Fruit fly (Drosophila melanogaster) whole organism, embryonic: ENCODE results near the gene Nse4.

ENCODE experiments used
- ATbp ChIP-seq: fragments of 200-800 bp; sonication (Bioruptor generic); optimal IDR thresholded peaks from 2 replicates; lab custom pipeline; 2017; ENCODE audit warnings: missing biosample characterization, mild to moderate bottlenecking, missing genetic modification characterization, missing genetic modification reagents
- Ada2b ChIP-seq: fragments of 200-800 bp; sonication (Bioruptor generic); IDR thresholded peaks from 2 replicates; pipeline ENCODE4 v1.3.6; 2022; ENCODE audit warnings: missing biosample characterization, missing genetic modification characterization
- Antp ChIP-seq: fragments of 200-800 bp; sonication (Bioruptor generic); optimal IDR thresholded peaks from 3 replicates; lab custom pipeline; 2016; ENCODE audit warnings: missing biosample characterization, missing genetic modification characterization
- Asciz ChIP-seq: fragments of 200-800 bp; sonication (Bioruptor generic); optimal IDR thresholded peaks from 2 replicates; lab custom pipeline; 2017; ENCODE audit warnings: missing biosample characterization, mild to moderate bottlenecking, missing genetic modification characterization, missing genetic modification reagents
- Atf6 ChIP-seq: fragments of 200-800 bp; sonication (Bioruptor generic); IDR thresholded peaks from 2 replicates; pipeline ENCODE4 v1.3.6; 2022; ENCODE audit warnings: missing biosample characterization, missing genetic modification characterization
- CG10147 ChIP-seq: fragments of 200-800 bp; sonication (Bioruptor generic); optimal IDR thresholded peaks from 2 replicates; lab custom pipeline; 2019; ENCODE audit warnings: missing biosample characterization, mild to moderate bottlenecking, missing genetic modification characterization, moderate library complexity
- CG10267 ChIP-seq: fragments of 200-800 bp; sonication (Bioruptor generic); optimal IDR thresholded peaks from 2 replicates; lab custom pipeline; 2018; ENCODE audit warnings: missing biosample characterization, mild to moderate bottlenecking, missing genetic modification characterization, moderate library complexity
- CG10979 ChIP-seq: fragments of 200-800 bp; sonication (Bioruptor generic); optimal IDR thresholded peaks from 2 replicates; lab custom pipeline; 2018; ENCODE audit warnings: missing biosample characterization, mild to moderate bottlenecking, missing genetic modification characterization, moderate library complexity
- CG11504 ChIP-seq: fragments of 200-800 bp; sonication (Bioruptor generic); optimal IDR thresholded peaks from 3 replicates; lab custom pipeline; 2019; ENCODE audit warnings: missing biosample characterization, mild to moderate bottlenecking, missing genetic modification characterization, moderate library complexity
- CG11723 ChIP-seq: fragments of 200-800 bp; sonication (Bioruptor generic); optimal IDR thresholded peaks from 2 replicates; lab custom pipeline; 2017; ENCODE audit warnings: missing biosample characterization, mild to moderate bottlenecking, missing genetic modification characterization
- CG14050 ChIP-seq: fragments of 200-800 bp; sonication (Bioruptor generic); IDR thresholded peaks from 3 replicates; pipeline ENCODE4 v1.3.6; 2022; ENCODE audit warnings: missing biosample characterization, missing genetic modification characterization
- CG14860 ChIP-seq: fragments of 200-800 bp; sonication (Bioruptor generic); IDR thresholded peaks from 3 replicates; pipeline ENCODE4 v1.3.6; 2022; ENCODE audit warnings: missing biosample characterization, missing genetic modification characterization; ENCODE audit not compliant: partially characterized antibody
- CG14965 ChIP-seq: fragments of 200-800 bp; sonication (Bioruptor generic); optimal IDR thresholded peaks from 2 replicates; lab custom pipeline; 2016; ENCODE audit warnings: missing biosample characterization, missing genetic modification characterization, borderline replicate concordance
- CG16813 ChIP-seq: fragments of 200-800 bp; sonication (Bioruptor generic); IDR thresholded peaks from 3 replicates; pipeline ENCODE4 v1.3.6; 2022; ENCODE audit warnings: missing biosample characterization, missing genetic modification characterization; ENCODE audit not compliant: partially characterized antibody
- CG17186 ChIP-seq: fragments of 200-800 bp; sonication (Bioruptor generic); optimal IDR thresholded peaks from 3 replicates; lab custom pipeline; 2017; ENCODE audit warnings: missing biosample characterization, missing genetic modification reagents, missing genetic modification characterization
- CG17359 ChIP-seq: fragments of 200-800 bp; sonication (Bioruptor generic); optimal IDR thresholded peaks from 3 replicates; lab custom pipeline; 2018; ENCODE audit warnings: missing biosample characterization, mild to moderate bottlenecking, missing genetic modification characterization, moderate library complexity
- CG2678 ChIP-seq: fragments of 200-800 bp; sonication (Bioruptor generic); optimal IDR thresholded peaks from 3 replicates; lab custom pipeline; 2019; ENCODE audit warnings: missing biosample characterization, mild to moderate bottlenecking, missing genetic modification characterization, moderate library complexity
- CG2889 ChIP-seq: fragments of 200-800 bp; sonication (Bioruptor generic); IDR thresholded peaks from 3 replicates; pipeline ENCODE4 v1.3.6; 2022; ENCODE audit warnings: missing biosample characterization, missing genetic modification characterization
- CG3065 ChIP-seq: fragments of 200-800 bp; sonication (Bioruptor generic); optimal IDR thresholded peaks from 2 replicates; lab custom pipeline; 2016; ENCODE audit warnings: missing biosample characterization, missing genetic modification characterization
- CG34422 ChIP-seq: fragments of 200-800 bp; sonication (Bioruptor generic); IDR thresholded peaks from 3 replicates; pipeline ENCODE4 v1.3.6; 2022; ENCODE audit warnings: missing biosample characterization, missing genetic modification characterization
- CG6254 ChIP-seq: fragments of 200-800 bp; sonication (Bioruptor generic); optimal IDR thresholded peaks from 3 replicates; lab custom pipeline; 2017; ENCODE audit warnings: mild to moderate bottlenecking, missing biosample characterization, missing genetic modification reagents, missing genetic modification characterization
- CG6683 ChIP-seq: fragments of 200-800 bp; sonication (Bioruptor generic); optimal IDR thresholded peaks from 2 replicates; lab custom pipeline; 2017; ENCODE audit warnings: missing biosample characterization, mild to moderate bottlenecking, missing genetic modification characterization, missing genetic modification reagents
- CG8089 ChIP-seq: fragments of 200-800 bp; sonication (Bioruptor generic); optimal IDR thresholded peaks from 3 replicates; lab custom pipeline; 2016; ENCODE audit warnings: missing biosample characterization, missing genetic modification characterization
- CrebB ChIP-seq: fragments of 200-800 bp; sonication (Bioruptor generic); optimal IDR thresholded peaks from 3 replicates; lab custom pipeline; 2018; ENCODE audit warnings: missing biosample characterization, mild to moderate bottlenecking, missing genetic modification characterization
- Gsc ChIP-seq: fragments of 200-800 bp; sonication (Bioruptor generic); IDR thresholded peaks from 2 replicates; pipeline ENCODE4 v1.3.6; 2022; ENCODE audit warnings: missing biosample characterization, missing genetic modification characterization
- H2.0 ChIP-seq: fragments of 200-800 bp; sonication (Bioruptor generic); IDR thresholded peaks from 2 replicates; pipeline ENCODE4 v1.3.6; 2022; ENCODE audit warnings: missing biosample characterization, missing genetic modification characterization
- HLH3B ChIP-seq: fragments of 200-800 bp; sonication (Bioruptor generic); IDR thresholded peaks from 2 replicates; pipeline ENCODE4 v1.3.6; 2022; ENCODE audit warnings: missing biosample characterization, missing genetic modification characterization
- HmgZ ChIP-seq: fragments of 200-800 bp; sonication (Bioruptor generic); optimal IDR thresholded peaks from 2 replicates; lab custom pipeline; 2018; ENCODE audit warnings: missing biosample characterization, mild to moderate bottlenecking, missing genetic modification characterization
- Mes4 ChIP-seq: fragments of 200-800 bp; sonication (Bioruptor generic); optimal IDR thresholded peaks from 2 replicates; lab custom pipeline; 2016; ENCODE audit warnings: missing biosample characterization, missing genetic modification characterization
- Ravus ChIP-seq: fragments of 200-800 bp; sonication (Bioruptor generic); IDR thresholded peaks from 2 replicates; pipeline ENCODE4 v1.3.6; 2022; ENCODE audit warnings: missing biosample characterization, missing genetic modification characterization
- Ssrp ChIP-seq: fragments of 200-800 bp; sonication (Bioruptor generic); optimal IDR thresholded peaks from 2 replicates; lab custom pipeline; 2018; ENCODE audit warnings: missing biosample characterization, mild to moderate bottlenecking, missing genetic modification characterization, moderate library complexity
- Taf1 ChIP-seq: fragments of 200-800 bp; sonication (Bioruptor generic); IDR thresholded peaks from 2 replicates; pipeline ENCODE4 v1.3.6; 2022; ENCODE audit warnings: missing biosample characterization, missing genetic modification characterization
- Usf ChIP-seq: fragments of 200-800 bp; sonication (Bioruptor generic); optimal IDR thresholded peaks from 2 replicates; lab custom pipeline; 2017; ENCODE audit warnings: missing genotype, missing biosample characterization, missing genetic modification characterization
- amos ChIP-seq: fragments of 200-800 bp; sonication (Bioruptor generic); IDR thresholded peaks from 2 replicates; pipeline ENCODE4 v1.3.6; 2022; ENCODE audit warnings: missing biosample characterization, missing genetic modification characterization; ENCODE audit not compliant: partially characterized antibody
- cg ChIP-seq: fragments of 200-800 bp; sonication (Bioruptor generic); optimal IDR thresholded peaks from 3 replicates; lab custom pipeline; 2019; ENCODE audit warnings: missing biosample characterization, mild to moderate bottlenecking, missing genetic modification characterization, moderate library complexity
- crc ChIP-seq: fragments of 200-800 bp; sonication (Bioruptor generic); optimal IDR thresholded peaks from 2 replicates; lab custom pipeline; 2016; ENCODE audit warnings: missing biosample characterization, missing genetic modification characterization
- ems ChIP-seq: fragments of 200-800 bp; sonication (Bioruptor generic); optimal IDR thresholded peaks from 3 replicates; lab custom pipeline; 2016; ENCODE audit warnings: missing biosample characterization, missing genetic modification characterization
- esg ChIP-seq: fragments of 200-800 bp; sonication (Bioruptor generic); conservative IDR thresholded peaks from 2 replicates; pipeline ENCODE4 v1.3.6; 2022; ENCODE audit warnings: missing biosample characterization, missing genetic modification characterization
- ftz-f1 ChIP-seq: fragments of 200-800 bp; sonication (Bioruptor generic); optimal IDR thresholded peaks from 2 replicates; lab custom pipeline; 2016; ENCODE audit warnings: missing biosample characterization, missing genetic modification characterization
- inv ChIP-seq: fragments of 200-800 bp; sonication (Bioruptor generic); IDR thresholded peaks from 2 replicates; pipeline ENCODE4 v1.3.6; 2022; ENCODE audit warnings: missing biosample characterization, missing genetic modification characterization; ENCODE audit not compliant: partially characterized antibody
- kah ChIP-seq: fragments of 200-800 bp; sonication (Bioruptor generic); optimal IDR thresholded peaks from 2 replicates; lab custom pipeline; 2018; ENCODE audit warnings: missing biosample characterization, mild to moderate bottlenecking, missing genetic modification characterization
- lola ChIP-seq, 3 experiments: fragments of >200 bp in 2 of 3; fragments of 200-800 bp in 1 of 3; sonication (Bioruptor generic) in 1 of 3; optimal IDR thresholded peaks; 2 replicates each; lab custom pipeline; 2017 to 2019; ENCODE audit warnings: missing biosample characterization in 3 of 3, missing genetic modification characterization in 3 of 3, mild to moderate bottlenecking in 1 of 3, moderate library complexity in 1 of 3
- mam ChIP-seq: fragments of 200-800 bp; sonication (Bioruptor generic); optimal IDR thresholded peaks from 3 replicates; lab custom pipeline; 2016; ENCODE audit warnings: missing biosample characterization, missing genetic modification characterization
- oc ChIP-seq: fragments of 200-800 bp; sonication (Bioruptor generic); optimal IDR thresholded peaks from 2 replicates; lab custom pipeline; 2018; ENCODE audit warnings: missing biosample characterization, mild to moderate bottlenecking, missing genetic modification characterization, moderate library complexity
- pb ChIP-seq: fragments of 200-800 bp; sonication (Bioruptor generic); optimal IDR thresholded peaks from 3 replicates; lab custom pipeline; 2016; ENCODE audit warnings: missing biosample characterization, missing genetic modification characterization
- pum ChIP-seq: fragments of 200-800 bp; sonication (Bioruptor generic); optimal IDR thresholded peaks from 2 replicates; lab custom pipeline; 2016; ENCODE audit warnings: missing biosample characterization, missing genetic modification characterization
- row ChIP-seq: fragments of 200-800 bp; sonication (Bioruptor generic); IDR thresholded peaks from 3 replicates; pipeline ENCODE4 v1.3.6; 2022; ENCODE audit warnings: missing biosample characterization, missing genetic modification characterization
- vfl ChIP-seq: fragments of 200-800 bp; sonication (Bioruptor generic); optimal IDR thresholded peaks from 2 replicates; lab custom pipeline; 2016; ENCODE audit warnings: missing biosample characterization, missing genetic modification characterization
- zen ChIP-seq: fragments of 200-800 bp; sonication (Bioruptor generic); optimal IDR thresholded peaks from 3 replicates; lab custom pipeline; 2018; ENCODE audit warnings: missing biosample characterization, mild to moderate bottlenecking, missing genetic modification characterization, moderate library complexity

Gene Nse4

DNA sequence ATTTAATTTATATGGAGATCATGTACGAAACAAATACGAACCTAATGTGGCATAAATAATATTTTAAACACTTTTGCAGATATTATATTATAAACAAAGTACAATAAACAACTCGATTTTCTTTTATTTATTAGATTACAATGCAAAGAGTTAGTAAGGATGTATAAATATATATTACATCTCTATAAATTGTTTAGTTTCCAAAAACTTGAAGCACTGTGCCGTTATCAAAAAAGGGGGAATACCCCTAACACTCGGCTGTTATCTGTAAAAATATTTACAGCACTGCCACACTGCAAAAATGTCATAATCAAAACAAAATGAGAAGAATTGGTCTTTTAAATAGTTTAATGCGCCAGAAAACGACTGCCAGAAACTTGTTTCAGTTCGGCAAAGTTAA lies 10.7 kb upstream of the Nse4 start, which contains the start of gene CG5188 (continued):
- no peak for TF ChIP-seq CG6254 (GFP tag; lab: Kevin White, UChicago)
- TF ChIP-seq Ada2b (GFP tag; lab: Robert Waterston, UW) = peak; percentile 62
- 0 out of 3 replicates have a peak, but pooled peaks have one; percentile 34 for TF ChIP-seq CG16813
- no peak for TF ChIP-seq CrebB (tag; lab: Kevin White, UChicago)
- TF ChIP-seq vfl (GFP tag; lab: Kevin White, UChicago) = peak; percentile 28
- peak; percentile 45 for TF ChIP-seq H2.0 (GFP tag; lab: Robert Waterston, UW)
- TF ChIP-seq CG2678 (tag; lab: Kevin White, UChicago) = peak; percentile 67
- TF ChIP-seq zen (tag; lab: Kevin White, UChicago) = peak; percentile 20
- peak; percentile 40 for TF ChIP-seq HmgZ
- no peak for TF ChIP-seq CG6683
- TF ChIP-seq HLH3B = no peak
- peak; percentile 42 for TF ChIP-seq Asciz
- TF ChIP-seq Mes4 (GFP tag; lab: Kevin White, UChicago) = no peak
- no peak for TF ChIP-seq CG2889
- peak; percentile 41; the same call in 1 of the 2 replicates for TF ChIP-seq Atf6 (GFP tag; lab: Robert Waterston, UW)
- TF ChIP-seq CG10267 (tag; lab: Kevin White, UChicago) = peak; percentile 64
- TF ChIP-seq lola (GFP tag; optimal IDR thresholded peaks at IDR 0.05; lab: Kevin White, UChicago) = peak in 1 of 3 experiments; percentile 37
- TF ChIP-seq pum (GFP tag; lab: Kevin White, UChicago) = no peak

DNA sequence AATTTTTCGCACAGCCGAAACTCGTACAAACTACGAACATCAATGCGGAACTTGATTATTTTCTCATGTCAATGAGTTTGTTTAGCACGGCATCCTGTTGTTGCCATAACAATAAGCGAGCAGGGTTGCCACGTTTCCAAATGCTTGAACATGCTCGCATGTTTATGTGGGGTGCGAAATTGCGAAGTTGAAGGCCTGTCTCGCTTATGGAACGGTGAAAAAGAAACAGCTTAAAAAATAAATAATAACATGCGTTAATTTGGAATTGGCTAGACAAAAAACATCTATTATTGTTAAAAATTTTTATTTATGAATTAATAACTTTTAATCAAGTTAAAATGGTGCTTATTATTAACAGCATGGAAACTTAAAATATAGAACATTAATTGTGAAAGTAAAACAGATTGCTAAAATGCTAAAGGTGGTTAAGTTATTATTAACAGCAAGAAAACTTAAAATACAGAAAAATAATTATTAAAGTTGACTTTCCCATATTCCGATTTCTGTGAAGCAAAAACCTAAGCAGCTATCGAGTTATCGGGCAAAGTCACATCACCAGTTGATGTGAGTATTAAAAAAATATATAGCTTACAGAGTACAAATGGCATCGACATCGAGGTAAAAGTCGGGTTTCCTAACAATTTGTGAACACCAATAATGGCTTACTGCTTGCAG lies 8.3 kb upstream of the Nse4 start, which contains the start of the genes Bug22 and TfIIB:
TSS of gene Bug22 (minus strand) at position 117 of the 675 bp plus-strand sequence.
TSS of gene TfIIB (plus strand) at position 537 of the 675 bp plus-strand sequence.
- TF ChIP-seq CG17186 (no peak), CG14860 (0 out of 3 replicates have a peak, but pooled peaks have one; percentile 49), esg (GFP tag; lab: Robert Waterston, UW) (peak; percentile 41; the same call in 1 of the 2 replicates), CG34422 (GFP tag; lab: Robert Waterston, UW) (peak; percentile 72), CG10979 (peak; percentile 42), row (peak; percentile 91), CG14050 (GFP tag; lab: Robert Waterston, UW) (no peak), Taf1 (GFP tag; lab: Robert Waterston, UW) (peak; percentile 50; the same call in 1 of the 2 replicates), Ravus (GFP tag; lab: Robert Waterston, UW) (peak; percentile 19; the same call in 1 of the 2 replicates), inv (GFP tag; lab: Robert Waterston, UW) (no peak), crc (GFP tag; lab: Kevin White, UChicago) (peak; percentile 37), oc (tag; lab: Kevin White, UChicago) (no peak), CG3065 (peak; percentile 12), Antp (GFP tag; lab: Kevin White, UChicago) (peak; percentile 71), Usf (GFP tag; lab: Kevin White, UChicago) (no peak), CG10147 (GFP tag; lab: Kevin White, UChicago) (peak; percentile 58), ems (GFP tag; lab: Kevin White, UChicago) (peak; percentile 52), cg (no peak), Gsc (GFP tag; lab: Robert Waterston, UW) (no peak), ATbp (no peak), CG8089 (GFP tag; lab: Kevin White, UChicago) (peak; percentile 27), CG17359 (peak; percentile 68), kah (GFP tag; lab: Kevin White, UChicago) (no peak), CG14965 (GFP tag; lab: Kevin White, UChicago) (no peak), mam (GFP tag; lab: Kevin White, UChicago) (peak; percentile 77), ftz-f1 (GFP tag; lab: Kevin White, UChicago) (peak; percentile 58), amos (GFP tag; lab: Robert Waterston, UW) (no peak), Ssrp (tag; lab: Kevin White, UChicago) (peak; percentile 58), CG11504 (tag; lab: Kevin White, UChicago) (no peak), pb (no peak), CG11723 (peak; percentile 94)
